Fruit fly (Drosophila melanogaster): ENCODE measurements around the gene Hip1.

DNA sequence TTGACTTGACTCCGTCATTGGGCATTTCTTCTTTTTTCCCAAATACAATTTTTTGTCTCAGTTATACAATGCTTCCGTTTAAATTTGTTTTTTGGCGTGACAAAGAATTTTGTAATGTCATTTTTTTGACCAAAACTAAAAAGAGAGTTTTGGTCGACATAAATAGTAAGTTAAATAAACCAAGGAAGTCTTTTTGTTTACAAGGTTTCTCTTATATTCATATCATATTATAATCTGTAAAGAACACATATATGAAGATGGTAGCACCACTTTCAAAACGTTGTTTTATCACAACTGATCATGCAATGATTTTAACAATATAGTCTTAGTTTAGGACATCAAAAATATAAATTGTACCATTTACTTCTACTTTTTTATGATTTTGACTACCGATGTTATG, 7.6 kb upstream of the Hip1 start, which contains the start of the genes CG10969 and CG17666:
- TF ChIP-seq Sox102F (GFP tag; optimal IDR thresholded peaks at IDR 0.05) (no peak), CG3919 (GFP tag; optimal IDR thresholded peaks at IDR 0.05) (no peak), CG34406 (GFP tag; optimal IDR thresholded peaks at IDR 0.05) (no peak), Blimp-1 (GFP tag; optimal IDR thresholded peaks at IDR 0.05) (no peak), CG4318 (GFP tag; optimal IDR thresholded peaks at IDR 0.05) (no peak)

Measured in whole organism, prepupa.